Worm (Caenorhabditis elegans): ENCODE data around the gene scl-6.

ce11 chrIV:13078342-13078741 lies 9.8 kb downstream of the scl-6 start:
- TF ChIP-seq pqm-1 (tag; optimal IDR thresholded peaks at IDR 0.05) (no peak), nhr-237 (tag; optimal IDR thresholded peaks at IDR 0.05) (no peak), fkh-10 (GFP tag; optimal IDR thresholded peaks at IDR 0.05) (no peak), unc-62 (GFP tag; optimal IDR thresholded peaks at IDR 0.05) (no peak), jun-1 (tag; optimal IDR thresholded peaks at IDR 0.05) (no peak), mdl-1 (tag; optimal IDR thresholded peaks at IDR 0.05) (no peak), egl-27 (tag; optimal IDR thresholded peaks at IDR 0.05) (no peak), nhr-11 (tag; optimal IDR thresholded peaks at IDR 0.05) (no peak), snpc-4 (tag; optimal IDR thresholded peaks at IDR 0.05) (no peak)

Data from whole organism, L3 larva.